Worm (Caenorhabditis elegans) whole organism, late embryonic: Measurements from ENCODE around the gene C29F9.8.

Experiments
- C08G9.2 ChIP-seq: sonication (generic microtip); optimal IDR thresholded peaks from 2 replicates; lab custom pipeline; 2016; ENCODE audit warnings: mild to moderate bottlenecking, missing genetic modification characterization, moderate library complexity, missing compliant biosample characterization
- F13H6.1 ChIP-seq: sonication (generic microtip); optimal IDR thresholded peaks from 2 replicates; lab custom pipeline; 2016; ENCODE audit warnings: missing genetic modification characterization, missing compliant biosample characterization
- Y22D7AL.16 ChIP-seq: sonication (generic microtip); optimal IDR thresholded peaks from 2 replicates; lab custom pipeline; 2016; ENCODE audit warnings: missing genetic modification characterization, missing compliant biosample characterization
- ahr-1 ChIP-seq: sonication (generic microtip); optimal IDR thresholded peaks from 2 replicates; lab custom pipeline; 2016; ENCODE audit warnings: missing genetic modification characterization, missing compliant biosample characterization
- ceh-14 ChIP-seq: sonication (generic microtip); optimal IDR thresholded peaks from 2 replicates; lab custom pipeline; 2016; ENCODE audit warnings: missing genotype, missing genetic modification characterization, missing compliant biosample characterization
- ceh-18 ChIP-seq: sonication (generic microtip); optimal IDR thresholded peaks from 2 replicates; lab custom pipeline; 2016; ENCODE audit warnings: missing genetic modification characterization, missing compliant biosample characterization
- ceh-19 ChIP-seq: fragments of 200-800 bp; sonication (Bioruptor generic); optimal IDR thresholded peaks from 2 replicates; lab custom pipeline; 2018; ENCODE audit warnings: mild to moderate bottlenecking, missing genetic modification characterization, missing compliant biosample characterization
- ceh-30 ChIP-seq: fragments of 150-350 bp; optimal IDR thresholded peaks from 2 replicates; lab custom pipeline; 2014; ENCODE audit warnings: missing biosample characterization, missing genetic modification characterization
- ceh-48 ChIP-seq: sonication (generic microtip); optimal IDR thresholded peaks from 2 replicates; lab custom pipeline; 2016; ENCODE audit warnings: missing genetic modification characterization, inconsistent platforms, missing compliant biosample characterization
- ceh-9 ChIP-seq: sonication (generic microtip); optimal IDR thresholded peaks from 2 replicates; lab custom pipeline; 2016; ENCODE audit warnings: mild to moderate bottlenecking, missing genetic modification characterization, inconsistent platforms, missing compliant biosample characterization
- dmd-4 ChIP-seq: sonication (generic microtip); optimal IDR thresholded peaks from 2 replicates; lab custom pipeline; 2016; ENCODE audit warnings: borderline replicate concordance, missing genetic modification characterization, missing compliant biosample characterization
- fax-1 ChIP-seq: sonication (generic microtip); optimal IDR thresholded peaks from 2 replicates; lab custom pipeline; 2016; ENCODE audit warnings: missing genotype, missing genetic modification characterization, missing compliant biosample characterization
- fkh-10 ChIP-seq: fragments of 150-350 bp; optimal IDR thresholded peaks from 2 replicates; lab custom pipeline; 2014; ENCODE audit warnings: missing biosample characterization, missing genetic modification reagents, missing genetic modification characterization
- fkh-6 ChIP-seq: sonication (generic microtip); optimal IDR thresholded peaks from 2 replicates; lab custom pipeline; 2016; ENCODE audit warnings: missing genetic modification characterization, missing compliant biosample characterization
- hlh-8 ChIP-seq: sonication (generic microtip); optimal IDR thresholded peaks from 2 replicates; lab custom pipeline; 2016; ENCODE audit warnings: missing genotype, missing genetic modification characterization, missing compliant biosample characterization
- lim-6 ChIP-seq: sonication (generic microtip); optimal IDR thresholded peaks from 2 replicates; lab custom pipeline; 2016; ENCODE audit warnings: missing genetic modification characterization, missing compliant biosample characterization
- lin-11 ChIP-seq: fragments of 200-800 bp; sonication (Bioruptor generic); optimal IDR thresholded peaks from 2 replicates; lab custom pipeline; 2018; ENCODE audit warnings: mild to moderate bottlenecking, missing genetic modification characterization, missing compliant biosample characterization
- npax-4 ChIP-seq: sonication (generic microtip); optimal IDR thresholded peaks from 2 replicates; lab custom pipeline; 2016; ENCODE audit warnings: missing genetic modification characterization, missing compliant biosample characterization
- odd-2 ChIP-seq: sonication (generic microtip); optimal IDR thresholded peaks from 2 replicates; lab custom pipeline; 2017; ENCODE audit warnings: antibody characterized with exemption, mild to moderate bottlenecking, missing genetic modification characterization, missing compliant biosample characterization
- pag-3 ChIP-seq: sonication (generic microtip); optimal IDR thresholded peaks from 2 replicates; lab custom pipeline; 2016; ENCODE audit warnings: missing compliant biosample characterization, missing genetic modification characterization, borderline replicate concordance
- pat-9 ChIP-seq: fragments of 200-800 bp; sonication (Bioruptor generic); optimal IDR thresholded peaks from 2 replicates; lab custom pipeline; 2018; ENCODE audit warnings: mild to moderate bottlenecking, missing genetic modification characterization, moderate library complexity, missing compliant biosample characterization
- pha-4 ChIP-seq: fragments of 150-350 bp; optimal IDR thresholded peaks from 2 replicates; lab custom pipeline; 2018; ENCODE audit warnings: missing biosample characterization, missing genetic modification reagents, missing genetic modification characterization
- rnt-1 ChIP-seq: sonication (generic microtip); optimal IDR thresholded peaks from 2 replicates; lab custom pipeline; 2016; ENCODE audit warnings: missing genetic modification characterization, missing compliant biosample characterization
- sdc-2 ChIP-seq: sonication (generic microtip); optimal IDR thresholded peaks from 2 replicates; lab custom pipeline; 2016; ENCODE audit warnings: missing genotype, missing genetic modification characterization, missing compliant biosample characterization
- sox-2 ChIP-seq: fragments of 200-800 bp; sonication (Bioruptor generic); IDR thresholded peaks from 2 replicates; pipeline ENCODE4 v1.3.6; 2022; ENCODE audit warnings: missing genetic modification reagents, missing genetic modification characterization, missing compliant biosample characterization
- syd-9 ChIP-seq: sonication (generic microtip); optimal IDR thresholded peaks from 2 replicates; lab custom pipeline; 2016; ENCODE audit warnings: mild to moderate bottlenecking, missing genetic modification characterization, moderate library complexity, missing compliant biosample characterization
- tbx-7 ChIP-seq: sonication (generic microtip); optimal IDR thresholded peaks from 2 replicates; lab custom pipeline; 2016; ENCODE audit warnings: missing genotype, missing genetic modification characterization, missing compliant biosample characterization
- unc-42 ChIP-seq: sonication (generic microtip); optimal IDR thresholded peaks from 2 replicates; lab custom pipeline; 2016; ENCODE audit warnings: missing genotype, missing genetic modification characterization, missing compliant biosample characterization
- unc-55 ChIP-seq: sonication (generic microtip); optimal IDR thresholded peaks from 2 replicates; lab custom pipeline; 2017; ENCODE audit warnings: missing biosample characterization, missing genetic modification reagents, missing genetic modification characterization
- unc-86 ChIP-seq: sonication (generic microtip); optimal IDR thresholded peaks from 2 replicates; lab custom pipeline; 2016; ENCODE audit warnings: missing genetic modification characterization, missing compliant biosample characterization

The C29F9.8 gene

DNA sequence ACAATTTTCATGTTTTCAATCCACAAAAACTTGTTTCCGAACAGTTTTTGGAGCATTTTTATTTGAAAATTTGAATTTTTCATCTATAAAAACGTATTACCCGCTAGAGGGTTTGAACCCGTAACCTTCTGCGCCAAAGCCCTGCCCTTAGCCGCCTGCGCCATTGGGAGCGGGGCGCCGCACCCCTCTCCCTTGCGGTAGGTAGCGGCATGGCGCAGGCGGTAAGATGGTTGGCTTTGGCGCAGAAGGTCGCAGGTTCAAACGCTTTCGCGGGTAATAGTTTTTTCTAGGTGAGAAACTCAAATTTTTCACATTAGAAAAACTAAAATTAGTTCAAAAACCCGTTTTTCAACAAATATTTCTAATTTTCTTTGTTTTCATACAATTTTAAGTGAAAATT lies 45.3 kb downstream of the C29F9.8 start:
- TF ChIP-seq fkh-10 (GFP tag; lab: Kevin White, UChicago), result no peak
- TF ChIP-seq F13H6.1, result no peak
- TF ChIP-seq odd-2 (tag; lab: Kevin White, UChicago), result no peak
- TF ChIP-seq sox-2, result no peak
- no peak for TF ChIP-seq pha-4 (tag; lab: Kevin White, UChicago)
- TF ChIP-seq lim-6 (tag; lab: Kevin White, UChicago), result no peak
- TF ChIP-seq ceh-9 (tag; lab: Kevin White, UChicago), result no peak
- no peak for TF ChIP-seq ceh-48 (tag; lab: Kevin White, UChicago)
- no peak for TF ChIP-seq Y22D7AL.16 (tag; lab: Kevin White, UChicago)
- no peak for TF ChIP-seq lin-11

ce11 chrIII:50418-50817 lies 46.5 kb downstream of the C29F9.8 start:
- TF ChIP-seq sdc-2 (tag; lab: Kevin White, UChicago) (no peak), fkh-6 (tag; lab: Kevin White, UChicago) (no peak), fkh-10 (GFP tag; lab: Kevin White, UChicago) (no peak), unc-86 (tag; lab: Kevin White, UChicago) (no peak), ahr-1 (tag; lab: Kevin White, UChicago) (no peak), syd-9 (no peak), tbx-7 (tag; lab: Kevin White, UChicago) (no peak), unc-55 (GFP tag; lab: Kevin White, UChicago) (no peak), ceh-18 (tag; lab: Kevin White, UChicago) (no peak), pat-9 (tag; lab: Kevin White, UChicago) (no peak), pag-3 (tag; lab: Kevin White, UChicago) (no peak), fax-1 (tag; lab: Kevin White, UChicago) (no peak), dmd-4 (no peak), unc-42 (tag; lab: Kevin White, UChicago) (no peak), ceh-14 (tag; lab: Kevin White, UChicago) (no peak), C08G9.2 (tag; lab: Kevin White, UChicago) (no peak), hlh-8 (tag; lab: Kevin White, UChicago) (no peak), ceh-19 (GFP tag; lab: Kevin White, UChicago) (no peak), rnt-1 (tag; lab: Kevin White, UChicago) (no peak)

DNA sequence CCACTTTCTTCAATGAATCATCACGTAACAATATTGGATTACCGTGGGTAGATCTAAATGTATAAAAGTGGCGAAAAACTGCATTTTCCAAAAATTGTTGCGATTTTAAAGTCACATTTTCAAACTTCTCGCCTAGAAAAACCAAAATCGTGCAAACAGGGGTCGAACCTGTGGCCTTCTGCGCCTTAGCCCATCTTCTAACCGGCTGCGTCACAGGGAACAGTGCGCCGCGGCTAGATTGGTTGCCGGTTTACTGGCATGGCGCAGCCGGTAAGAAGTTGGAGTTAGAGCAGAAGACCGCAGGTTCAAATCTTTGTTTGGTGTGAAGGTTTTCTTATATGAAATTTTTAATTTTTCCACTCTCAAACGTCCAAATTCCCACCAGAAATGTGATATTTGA lies 47.9 kb downstream of the C29F9.8 start:
- TF ChIP-seq npax-4 (no peak), fkh-6 (tag; lab: Kevin White, UChicago) (no peak), ceh-30 (no peak)

- TF ChIP-seq fkh-10 (GFP tag; lab: Kevin White, UChicago) (no peak), unc-86 (tag; lab: Kevin White, UChicago) (peak; percentile 24), ceh-18 (tag; lab: Kevin White, UChicago) (no peak)
Observed at ce11 chrIII:48329-48728, 48.6 kb downstream of the C29F9.8 start.
